Worm (Caenorhabditis elegans): ENCODE data around the gene R07E5.6.
"Not testable (repeated sequence)": the region's sequence is repeated elsewhere in the genome, so short reads cannot be mapped to it uniquely, and the experiment has no call there.

R07E5.6 gene

DNA sequence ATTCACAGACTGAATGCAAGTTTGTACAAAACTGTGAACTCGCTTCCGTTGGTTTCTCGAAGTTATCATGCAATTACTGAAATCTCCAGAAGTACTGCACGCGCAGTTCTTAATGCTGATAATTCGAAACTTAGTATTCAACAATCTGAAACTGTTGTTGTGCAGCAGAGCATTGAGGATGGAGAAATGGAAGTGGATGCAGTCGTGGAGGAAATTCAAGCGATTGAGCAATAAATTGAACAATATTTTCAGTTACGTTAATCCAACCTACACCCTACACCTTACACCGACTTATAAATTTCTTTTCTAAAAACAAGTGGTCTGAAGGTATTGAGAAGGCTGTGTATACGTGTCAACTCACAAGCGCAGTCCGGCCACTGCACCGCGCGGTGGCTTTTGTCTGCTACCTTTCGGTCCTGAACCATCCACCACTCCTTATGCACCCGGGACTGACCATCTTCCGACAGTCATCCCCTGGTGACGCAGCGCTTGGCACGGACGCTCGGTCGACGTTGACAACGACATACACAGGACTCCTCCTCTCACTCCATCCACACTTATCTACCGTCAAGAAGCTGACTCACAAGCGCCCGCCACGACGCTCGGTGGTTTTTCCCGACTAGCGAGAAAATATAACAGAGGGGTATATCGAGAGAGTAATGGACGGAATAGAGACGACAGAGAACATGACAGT is 19.8 kb upstream of the R07E5.6 start:
- TF ChIP-seq ttx-3 (tag; optimal IDR thresholded peaks at IDR 0.05) (peak; percentile 31), ceh-2 (tag; optimal IDR thresholded peaks at IDR 0.05) (peak; percentile 7), ceh-14 (tag; optimal IDR thresholded peaks at IDR 0.05) (peak; percentile 39), hlh-6 (tag; optimal IDR thresholded peaks at IDR 0.05) (peak; percentile 4), madf-2 (tag; optimal IDR thresholded peaks at IDR 0.05) (peak; percentile 69), C38D4.7 (GFP tag; optimal IDR thresholded peaks at IDR 0.05) (peak; percentile 68), che-1 (tag; optimal IDR thresholded peaks at IDR 0.05) (peak; percentile 54), C08G9.2 (tag; optimal IDR thresholded peaks at IDR 0.05) (peak; percentile 43), Y22D7AL.16 (tag; optimal IDR thresholded peaks at IDR 0.05) (peak; percentile 52), fax-1 (tag; optimal IDR thresholded peaks at IDR 0.05) (peak; percentile 48), gmeb-2 (tag; optimal IDR thresholded peaks at IDR 0.05) (peak; percentile 60), ceh-45 (GFP tag; IDR thresholded peaks at IDR 0.05) (peak; percentile 69; the same call in 1 of the 2 replicates), ceh-34 (tag; optimal IDR thresholded peaks at IDR 0.05) (peak; percentile 56), unc-3 (GFP tag; conservative IDR thresholded peaks at IDR 0.05) (peak; percentile 55; the same call in 1 of the 2 replicates), K02D7.2 (tag; optimal IDR thresholded peaks at IDR 0.05) (peak; percentile 55), T23F11.4 (GFP tag; optimal IDR thresholded peaks at IDR 0.05) (peak; percentile 67), ahr-1 (tag; optimal IDR thresholded peaks at IDR 0.05) (peak; percentile 43), ceh-48 (tag; optimal IDR thresholded peaks at IDR 0.05) (peak; percentile 28), pha-2 (tag; optimal IDR thresholded peaks at IDR 0.05) (peak; percentile 77), fkh-6 (tag; optimal IDR thresholded peaks at IDR 0.05) (peak; percentile 63), sox-4 (tag; optimal IDR thresholded peaks at IDR 0.05) (peak; percentile 54), F13H6.1 (tag; optimal IDR thresholded peaks at IDR 0.05) (peak; percentile 34), syd-9 (tag; optimal IDR thresholded peaks at IDR 0.05) (peak; percentile 62), dmd-4 (tag; optimal IDR thresholded peaks at IDR 0.05; ENCODE audit: borderline replicate concordance) (peak; percentile 12), nhr-232 (tag; optimal IDR thresholded peaks at IDR 0.05) (peak; percentile 55), ceh-19 (GFP tag; optimal IDR thresholded peaks at IDR 0.05) (peak; percentile 37), sox-2 (GFP tag; IDR thresholded peaks at IDR 0.05) (peak; percentile 69), ceh-24 (tag; optimal IDR thresholded peaks at IDR 0.05) (peak; percentile 39), ets-4 (tag; optimal IDR thresholded peaks at IDR 0.05) (peak; percentile 6), hlh-15 (tag; optimal IDR thresholded peaks at IDR 0.05) (peak; percentile 18), tbx-2 (tag; optimal IDR thresholded peaks at IDR 0.05) (peak; percentile 51), ref-2 (tag; optimal IDR thresholded peaks at IDR 0.05) (peak; percentile 47), lin-11 (tag; optimal IDR thresholded peaks at IDR 0.05) (peak; percentile 32), rnt-1 (tag; optimal IDR thresholded peaks at IDR 0.05) (peak; percentile 15), ceh-31 (tag; optimal IDR thresholded peaks at IDR 0.05) (peak; percentile 70), ceh-18 (tag; optimal IDR thresholded peaks at IDR 0.05) (peak; percentile 87), elt-2 (tag; optimal IDR thresholded peaks at IDR 0.05) (peak; percentile 41), nfya-1 (tag; optimal IDR thresholded peaks at IDR 0.05) (peak; percentile 44), pat-9 (tag; optimal IDR thresholded peaks at IDR 0.05) (peak; percentile 39), hlh-8 (tag; optimal IDR thresholded peaks at IDR 0.05) (peak; percentile 10), sdc-2 (tag; optimal IDR thresholded peaks at IDR 0.05) (peak; percentile 40), zip-5 (tag; optimal IDR thresholded peaks at IDR 0.05) (peak; percentile 10), K09A11.1 (tag; optimal IDR thresholded peaks at IDR 0.05; ENCODE audit: insufficient read depth) (peak; percentile 28)
- not testable (repeated sequence) for TF ChIP-seq unc-3 (tag; optimal IDR thresholded peaks at IDR 0.05)
